Worm (Caenorhabditis elegans) whole organism, L4/young adult: Measurements from ENCODE around the gene sre-12.

Experiments used
- W03F9.2 ChIP-seq: fragments of 150-350 bp; optimal IDR thresholded peaks from 2 replicates; lab custom pipeline; 2014; ENCODE audit warnings: missing biosample characterization, missing genetic modification characterization
- dao-5 ChIP-seq: sonication (generic microtip); optimal IDR thresholded peaks from 2 replicates; lab custom pipeline; 2016; ENCODE audit warnings: missing genotype, missing genetic modification characterization, moderate library complexity, missing compliant biosample characterization

DNA sequence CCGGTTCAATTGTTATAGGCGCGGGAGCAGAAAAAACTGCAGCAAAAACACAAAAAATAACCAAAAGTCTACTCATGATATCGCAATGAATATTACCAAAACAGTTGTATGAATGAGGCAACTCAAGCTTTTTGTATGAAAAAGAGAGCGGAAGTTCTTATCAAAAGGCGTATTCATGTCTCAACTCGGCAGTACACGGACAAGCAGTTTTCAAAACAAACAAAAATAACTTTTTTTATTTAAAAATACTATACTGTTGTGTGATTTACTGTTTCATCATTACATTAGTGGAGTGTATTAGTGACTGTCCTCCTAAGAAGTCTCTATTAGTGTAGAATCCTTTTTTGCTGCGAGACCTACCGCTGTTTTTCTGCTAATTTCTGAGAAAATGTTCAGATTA is 31.5 kb downstream of the sre-12 start, which contains the start of gene Y57E12B.4:
- TF ChIP-seq dao-5 (tag; lab: Kevin White, UChicago) (no peak), W03F9.2 (tag; lab: Kevin White, UChicago) (no peak)
